Worm (Caenorhabditis elegans) whole organism, mixed stage, embryonic: ENCODE data around the gene cpg-18.
A peak's percentile ranks its signal among the peaks of the same experiment; 100 is the strongest.

Experiments used
- M03D4.4 ChIP-seq: sonication (generic microtip); optimal IDR thresholded peaks from 2 replicates; lab custom pipeline; 2017; ENCODE audit warnings: mild to moderate bottlenecking, missing genetic modification characterization, missing compliant biosample characterization
- bed-3 ChIP-seq: fragments of 200-800 bp; sonication (Bioruptor generic); optimal IDR thresholded peaks from 3 replicates; lab custom pipeline; 2018; ENCODE audit warnings: mild to moderate bottlenecking, missing genetic modification characterization, moderate library complexity, missing compliant biosample characterization
- blmp-1 ChIP-seq: fragments of 150-350 bp; optimal IDR thresholded peaks from 2 replicates; lab custom pipeline; 2014; ENCODE audit warnings: missing biosample characterization, missing genetic modification characterization
- ceh-39 ChIP-seq: fragments of 150-350 bp; optimal IDR thresholded peaks from 2 replicates; lab custom pipeline; 2014; ENCODE audit warnings: missing biosample characterization, missing genetic modification characterization
- ceh-43 ChIP-seq: fragments of 200-800 bp; sonication (Bioruptor generic); optimal IDR thresholded peaks from 2 replicates; lab custom pipeline; 2018; ENCODE audit warnings: mild to moderate bottlenecking, missing genetic modification characterization, moderate library complexity, missing compliant biosample characterization
- ceh-83 ChIP-seq: fragments of 200-800 bp; sonication (Bioruptor generic); optimal IDR thresholded peaks from 2 replicates; lab custom pipeline; 2018; ENCODE audit warnings: mild to moderate bottlenecking, missing genetic modification characterization, missing compliant biosample characterization
- ces-1 ChIP-seq: fragments of 150-350 bp; optimal IDR thresholded peaks from 2 replicates; lab custom pipeline; 2014; ENCODE audit warnings: missing biosample characterization, missing genetic modification reagents, missing genetic modification characterization
- cnd-1 ChIP-seq: fragments of 200-800 bp; sonication (Bioruptor generic); optimal IDR thresholded peaks from 2 replicates; lab custom pipeline; 2018; ENCODE audit warnings: mild to moderate bottlenecking, missing genetic modification characterization, missing compliant biosample characterization
- drap-1 ChIP-seq: fragments of 200-800 bp; sonication (Bioruptor generic); optimal IDR thresholded peaks from 3 replicates; lab custom pipeline; 2018; ENCODE audit warnings: mild to moderate bottlenecking, missing genetic modification characterization, missing compliant biosample characterization
- elt-1 ChIP-seq: sonication (generic microtip); optimal IDR thresholded peaks from 2 replicates; lab custom pipeline; 2017; ENCODE audit warnings: missing genetic modification characterization, mild to moderate bottlenecking, missing compliant biosample characterization, antibody characterized with exemption, moderate library complexity, borderline replicate concordance; ENCODE audit not compliant: insufficient read depth
- elt-3 ChIP-seq: fragments of 150-350 bp; optimal IDR thresholded peaks from 2 replicates; lab custom pipeline; 2014; ENCODE audit warnings: missing biosample characterization, missing genetic modification characterization
- flh-1 ChIP-seq: fragments of 200-800 bp; sonication (Bioruptor generic); optimal IDR thresholded peaks from 2 replicates; lab custom pipeline; 2018; ENCODE audit warnings: mild to moderate bottlenecking, missing genetic modification characterization, moderate library complexity, missing compliant biosample characterization
- ham-2 ChIP-seq: fragments of 200-800 bp; sonication (Bioruptor generic); optimal IDR thresholded peaks from 2 replicates; lab custom pipeline; 2018; ENCODE audit warnings: mild to moderate bottlenecking, missing genetic modification characterization, missing compliant biosample characterization
- hlh-1 ChIP-seq: fragments of 150-350 bp; optimal IDR thresholded peaks from 2 replicates; lab custom pipeline; 2014; ENCODE audit warnings: missing biosample characterization, missing genetic modification reagents, missing genetic modification characterization
- lin-13 ChIP-seq: fragments of 150-350 bp; optimal IDR thresholded peaks from 2 replicates; lab custom pipeline; 2014; ENCODE audit warnings: missing biosample characterization, missing genetic modification characterization
- lin-32 ChIP-seq: fragments of 200-800 bp; sonication (Bioruptor generic); optimal IDR thresholded peaks from 2 replicates; lab custom pipeline; 2018; ENCODE audit warnings: mild to moderate bottlenecking, missing genetic modification characterization, missing compliant biosample characterization
- lsy-2 ChIP-seq: fragments of 150-350 bp; optimal IDR thresholded peaks from 2 replicates; lab custom pipeline; 2014; ENCODE audit warnings: missing biosample characterization, missing genetic modification characterization
- mab-5 ChIP-seq: fragments of 150-350 bp; optimal IDR thresholded peaks from 2 replicates; lab custom pipeline; 2014; ENCODE audit warnings: missing biosample characterization, missing genetic modification characterization
- mep-1 ChIP-seq: fragments of 150-350 bp; optimal IDR thresholded peaks from 2 replicates; lab custom pipeline; 2017; ENCODE audit warnings: missing biosample characterization, missing genetic modification reagents, missing genetic modification characterization, inconsistent platforms
- mls-2 ChIP-seq: sonication (generic microtip); optimal IDR thresholded peaks from 2 replicates; lab custom pipeline; 2016; ENCODE audit warnings: mild to moderate bottlenecking, missing genetic modification characterization, moderate library complexity, missing compliant biosample characterization
- nhr-12 ChIP-seq: fragments of 150-350 bp; optimal IDR thresholded peaks from 2 replicates; lab custom pipeline; 2014; ENCODE audit warnings: missing biosample characterization, missing genetic modification characterization
- nhr-2 ChIP-seq: fragments of 150-350 bp; optimal IDR thresholded peaks from 2 replicates; lab custom pipeline; 2014; ENCODE audit warnings: missing biosample characterization, missing genetic modification characterization
- nhr-237 ChIP-seq: fragments of 150-350 bp; optimal IDR thresholded peaks from 2 replicates; lab custom pipeline; 2014; ENCODE audit warnings: missing biosample characterization, missing genetic modification characterization
- nhr-28 ChIP-seq: fragments of 150-350 bp; optimal IDR thresholded peaks from 2 replicates; lab custom pipeline; 2014; ENCODE audit warnings: missing biosample characterization, missing genetic modification characterization
- nhr-76 ChIP-seq: sonication (generic microtip); optimal IDR thresholded peaks from 2 replicates; lab custom pipeline; 2017; ENCODE audit warnings: missing biosample characterization, missing genetic modification characterization
- pha-4 ChIP-seq: fragments of 150-350 bp; optimal IDR thresholded peaks from 2 replicates; lab custom pipeline; 2018; ENCODE audit warnings: missing biosample characterization, missing genetic modification reagents, missing genetic modification characterization
- sem-2 ChIP-seq: fragments of 200-800 bp; sonication (Bioruptor generic); optimal IDR thresholded peaks from 2 replicates; lab custom pipeline; 2018; ENCODE audit warnings: mild to moderate bottlenecking, missing genetic modification characterization, missing compliant biosample characterization
- snpc-4 ChIP-seq: fragments of 150-350 bp; optimal IDR thresholded peaks from 2 replicates; lab custom pipeline; 2014; ENCODE audit warnings: missing biosample characterization, missing genetic modification characterization
- tbx-8 ChIP-seq: fragments of 200-800 bp; sonication (Bioruptor generic); optimal IDR thresholded peaks from 2 replicates; lab custom pipeline; 2018; ENCODE audit warnings: mild to moderate bottlenecking, missing genetic modification characterization, moderate library complexity, missing compliant biosample characterization
- unc-120 ChIP-seq: sonication (generic microtip); optimal IDR thresholded peaks from 2 replicates; lab custom pipeline; 2017; ENCODE audit warnings: missing genetic modification characterization, missing compliant biosample characterization; ENCODE audit not compliant: poor library complexity, severe bottlenecking
- unc-39 ChIP-seq: fragments of 150-350 bp; optimal IDR thresholded peaks from 2 replicates; lab custom pipeline; 2014; ENCODE audit warnings: missing biosample characterization, missing genetic modification characterization
- unc-62 ChIP-seq: fragments of 150-350 bp; optimal IDR thresholded peaks from 2 replicates; lab custom pipeline; 2014; ENCODE audit warnings: missing biosample characterization, missing genetic modification reagents, missing genetic modification characterization
- zip-8 ChIP-seq: fragments of 150-350 bp; optimal IDR thresholded peaks from 2 replicates; lab custom pipeline; 2014; ENCODE audit warnings: missing biosample characterization, missing genetic modification characterization
- ztf-11 ChIP-seq: fragments of 150-350 bp; optimal IDR thresholded peaks from 2 replicates; lab custom pipeline; 2014; ENCODE audit warnings: missing biosample characterization, missing genetic modification characterization

cpg-18 gene

DNA sequence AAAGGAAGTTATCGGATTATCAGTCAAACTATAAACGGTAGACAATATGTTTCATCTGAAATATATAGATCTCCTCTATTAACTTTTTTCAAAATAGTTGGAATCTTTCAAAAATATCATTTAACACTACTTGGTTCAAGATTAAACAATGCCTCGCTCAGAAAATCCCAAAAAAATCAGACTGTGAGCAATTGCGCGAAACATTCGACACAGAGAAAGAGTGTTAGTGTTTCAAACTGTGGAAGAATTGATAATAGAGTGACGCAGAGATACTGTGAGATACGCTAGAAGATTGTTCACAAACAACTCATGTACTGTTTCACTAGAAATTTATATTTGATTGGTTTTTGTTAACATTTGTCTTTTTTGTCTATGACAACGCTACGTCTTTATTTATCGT lies 6.2 kb downstream of the cpg-18 start, which contains the start of gene chil-11:
Gene chil-11, plus strand, starts transcription at position 301 of the 400 bp plus-strand sequence.
- TF ChIP-seq flh-1 (GFP tag; lab: Kevin White, UChicago): no peak
- no peak for TF ChIP-seq blmp-1 (tag; lab: Kevin White, UChicago)

DNA sequence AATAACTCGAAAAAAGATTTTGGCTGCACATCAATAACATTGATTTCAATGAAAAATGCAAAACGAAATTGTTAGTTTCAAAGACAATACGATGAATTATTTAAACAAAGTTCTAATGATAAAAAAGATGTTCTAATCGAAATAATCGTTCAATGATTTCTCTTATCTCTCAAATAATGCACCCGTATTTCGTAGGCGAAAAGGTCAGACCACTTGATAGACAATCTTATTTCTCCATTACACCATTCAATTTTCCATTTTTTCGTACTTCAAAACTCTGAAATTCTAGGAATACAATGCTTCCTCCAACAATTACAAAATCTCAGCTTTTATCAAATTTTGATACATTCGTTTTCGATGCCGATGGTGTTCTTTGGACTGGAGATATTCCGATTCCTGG lies 9.3 kb downstream of the cpg-18 start, which contains the start of gene C45E5.1:
Gene C45E5.1, plus strand, starts transcription at position 290 of the 400 bp plus-strand sequence.
- TF ChIP-seq nhr-12 (tag; lab: Kevin White, UChicago) (no peak), nhr-2 (no peak), mab-5 (tag; lab: Kevin White, UChicago) (no peak), blmp-1 (tag; lab: Kevin White, UChicago) (no peak), unc-62 (GFP tag; lab: Kevin White, UChicago) (no peak), ztf-11 (no peak), ham-2 (no peak), zip-8 (tag; lab: Kevin White, UChicago) (no peak), bed-3 (GFP tag; lab: Kevin White, UChicago) (no peak), unc-39 (tag; lab: Kevin White, UChicago) (no peak), ceh-83 (GFP tag; lab: Kevin White, UChicago) (no peak), flh-1 (GFP tag; lab: Kevin White, UChicago) (no peak), nhr-76 (tag; lab: Kevin White, UChicago) (no peak), elt-3 (tag; lab: Kevin White, UChicago) (no peak), tbx-8 (no peak)

DNA sequence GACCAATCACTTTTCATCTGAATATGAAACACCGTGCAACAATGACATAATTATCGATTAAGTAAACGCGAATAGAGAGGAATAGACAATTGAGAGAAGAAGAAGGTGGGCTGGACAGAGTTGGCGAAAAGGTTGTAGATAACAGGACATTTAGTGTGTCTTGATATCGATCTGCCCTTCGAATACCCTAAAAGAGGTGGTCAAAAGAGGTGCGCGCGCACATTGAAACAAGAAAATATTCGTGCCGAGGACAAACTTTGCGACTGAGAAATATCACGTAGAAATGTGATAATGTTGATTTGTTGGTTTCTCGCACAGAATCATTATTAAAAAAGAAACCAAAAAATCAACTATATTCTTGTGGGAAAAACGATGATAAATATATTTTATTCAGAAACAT lies 15.1 kb downstream of the cpg-18 start:
- no peak for TF ChIP-seq blmp-1 (tag; lab: Kevin White, UChicago)
- TF ChIP-seq bed-3 (GFP tag; lab: Kevin White, UChicago): no peak
- no peak for TF ChIP-seq elt-3 (tag; lab: Kevin White, UChicago)
- TF ChIP-seq unc-120 (tag; lab: Kevin White, UChicago): no peak
- no peak for TF ChIP-seq lsy-2 (tag; lab: Kevin White, UChicago)
- no peak for TF ChIP-seq snpc-4 (tag; lab: Kevin White, UChicago)
- no peak for TF ChIP-seq mep-1
- no peak for TF ChIP-seq zip-8 (tag; lab: Kevin White, UChicago)
- no peak for TF ChIP-seq nhr-28 (tag; lab: Kevin White, UChicago)
- TF ChIP-seq hlh-1: no peak
- no peak for TF ChIP-seq lin-13 (tag; lab: Kevin White, UChicago)
- no peak for TF ChIP-seq pha-4
- TF ChIP-seq flh-1 (GFP tag; lab: Kevin White, UChicago): no peak
- no peak for TF ChIP-seq M03D4.4 (tag; lab: Kevin White, UChicago)
- TF ChIP-seq unc-39 (tag; lab: Kevin White, UChicago): no peak
- TF ChIP-seq lin-32: no peak

DNA sequence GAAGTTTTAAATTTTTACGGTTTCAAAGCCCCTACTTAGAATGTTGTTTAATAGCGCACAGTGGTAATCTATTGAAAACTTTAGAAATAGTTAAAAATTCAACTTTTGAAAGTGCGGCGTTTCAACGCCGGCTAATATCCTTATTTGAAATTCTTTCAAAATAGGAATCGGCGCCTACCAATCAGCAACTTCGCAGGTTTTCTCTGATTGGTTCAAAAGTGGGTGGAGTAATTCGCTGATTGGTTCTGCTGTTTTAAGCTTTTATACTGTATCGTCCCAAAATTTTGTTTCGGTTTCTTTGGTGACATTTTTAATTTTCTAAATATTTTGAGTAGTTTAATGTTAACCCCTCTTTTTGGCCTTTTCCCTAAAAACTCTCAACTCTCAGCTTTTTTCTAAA lies 17.2 kb downstream of the cpg-18 start:
- TF ChIP-seq M03D4.4 (tag; lab: Kevin White, UChicago): no peak
- no peak for TF ChIP-seq ceh-43 (GFP tag; lab: Kevin White, UChicago)
- TF ChIP-seq ham-2: no peak
- TF ChIP-seq ceh-83 (GFP tag; lab: Kevin White, UChicago): no peak
- TF ChIP-seq mep-1: no peak
- no peak for TF ChIP-seq unc-62 (GFP tag; lab: Kevin White, UChicago)
- TF ChIP-seq unc-39 (tag; lab: Kevin White, UChicago): no peak
- no peak for TF ChIP-seq mab-5 (tag; lab: Kevin White, UChicago)
- TF ChIP-seq nhr-28 (tag; lab: Kevin White, UChicago): no peak
- no peak for TF ChIP-seq ceh-39 (tag; lab: Kevin White, UChicago)
- no peak for TF ChIP-seq cnd-1 (tag; lab: Kevin White, UChicago)

ce11 chrIV:5752704-5753103 lies 17.9 kb downstream of the cpg-18 start:
- TF ChIP-seq blmp-1 (tag; lab: Kevin White, UChicago) (no peak), lin-32 (no peak), ceh-39 (tag; lab: Kevin White, UChicago) (no peak), ceh-83 (GFP tag; lab: Kevin White, UChicago) (no peak), flh-1 (GFP tag; lab: Kevin White, UChicago) (no peak)

- TF ChIP-seq drap-1 (no peak), sem-2 (GFP tag; lab: Kevin White, UChicago) (no peak), lin-32 (no peak), ceh-83 (GFP tag; lab: Kevin White, UChicago) (no peak), snpc-4 (tag; lab: Kevin White, UChicago) (no peak), ztf-11 (no peak), unc-62 (GFP tag; lab: Kevin White, UChicago) (no peak), ceh-39 (tag; lab: Kevin White, UChicago) (no peak), unc-120 (tag; lab: Kevin White, UChicago) (peak; percentile 42), nhr-12 (tag; lab: Kevin White, UChicago) (no peak), zip-8 (tag; lab: Kevin White, UChicago) (no peak), flh-1 (GFP tag; lab: Kevin White, UChicago) (no peak), elt-1 (tag; lab: Kevin White, UChicago) (no peak), ces-1 (GFP tag; lab: Kevin White, UChicago) (no peak), lsy-2 (tag; lab: Kevin White, UChicago) (no peak), bed-3 (GFP tag; lab: Kevin White, UChicago) (no peak), nhr-237 (tag; lab: Kevin White, UChicago) (peak; percentile 59), mls-2 (tag; lab: Kevin White, UChicago) (peak; percentile 4), mep-1 (peak; percentile 19), lin-13 (tag; lab: Kevin White, UChicago) (no peak), M03D4.4 (tag; lab: Kevin White, UChicago) (no peak), unc-39 (tag; lab: Kevin White, UChicago) (no peak), nhr-28 (tag; lab: Kevin White, UChicago) (peak; percentile 42), cnd-1 (tag; lab: Kevin White, UChicago) (no peak), nhr-76 (tag; lab: Kevin White, UChicago) (no peak)
- TF ChIP-seq, all 35 proteins: peak for 5
These were observed 18.4 kb downstream of the cpg-18 start for ce11 chrIV:5753253-5753652.
